Worm (Caenorhabditis elegans) whole organism, mixed stage, embryonic: ENCODE data around the gene F07F6.7.

Experiments
- ham-2 ChIP-seq: fragments of 200-800 bp; sonication (Bioruptor generic); optimal IDR thresholded peaks from 2 replicates; lab custom pipeline; 2018; ENCODE audit warnings: mild to moderate bottlenecking, missing genetic modification characterization, missing compliant biosample characterization
- lin-13 ChIP-seq: fragments of 150-350 bp; optimal IDR thresholded peaks from 2 replicates; lab custom pipeline; 2014; ENCODE audit warnings: missing biosample characterization, missing genetic modification characterization
- nhr-12 ChIP-seq: fragments of 150-350 bp; optimal IDR thresholded peaks from 2 replicates; lab custom pipeline; 2014; ENCODE audit warnings: missing biosample characterization, missing genetic modification characterization
- nhr-28 ChIP-seq: fragments of 150-350 bp; optimal IDR thresholded peaks from 2 replicates; lab custom pipeline; 2014; ENCODE audit warnings: missing biosample characterization, missing genetic modification characterization
- snpc-4 ChIP-seq: fragments of 150-350 bp; optimal IDR thresholded peaks from 2 replicates; lab custom pipeline; 2014; ENCODE audit warnings: missing biosample characterization, missing genetic modification characterization
- ztf-11 ChIP-seq: fragments of 150-350 bp; optimal IDR thresholded peaks from 2 replicates; lab custom pipeline; 2014; ENCODE audit warnings: missing biosample characterization, missing genetic modification characterization

DNA sequence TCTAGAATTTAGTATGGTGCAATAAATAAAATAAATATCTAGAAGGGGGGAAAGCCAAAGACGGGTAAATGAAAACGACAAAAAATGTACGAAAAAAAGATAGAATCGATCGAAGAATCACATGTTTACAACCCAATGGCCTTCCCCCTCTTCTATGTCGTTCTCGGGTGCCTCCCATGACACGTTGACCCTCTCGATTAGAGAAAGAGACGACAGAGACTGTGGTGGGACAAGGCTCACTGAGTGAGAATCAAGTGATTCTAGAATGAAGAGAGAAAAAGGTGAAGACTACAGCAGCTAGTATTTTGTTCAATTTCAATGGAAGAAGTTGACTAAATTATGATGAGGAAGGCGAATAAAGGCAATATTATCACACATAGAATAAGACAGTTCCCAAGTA, 2.4 kb upstream of the F07F6.7 start:
- TF ChIP-seq snpc-4 (tag; lab: Kevin White, UChicago) (no peak), nhr-12 (tag; lab: Kevin White, UChicago) (no peak), ham-2 (GFP tag; lab: Kevin White, UChicago) (no peak), ztf-11 (tag; lab: Kevin White, UChicago) (no peak), nhr-28 (tag; lab: Kevin White, UChicago) (no peak), lin-13 (tag; lab: Kevin White, UChicago) (no peak)
